Worm (Caenorhabditis elegans): ENCODE measurements around the gene ZK1320.13.

ce11 chrII:9662797-9663196 lies 17.8 kb upstream of the ZK1320.13 start, which contains the start of gene cyp-13A10:
- TF ChIP-seq nhr-10 (tag; optimal IDR thresholded peaks at IDR 0.05) (no peak), zip-11 (GFP tag; IDR thresholded peaks at IDR 0.05) (no peak), mxl-2 (GFP tag; conservative IDR thresholded peaks at IDR 0.05) (no peak), nhr-28 (tag; optimal IDR thresholded peaks at IDR 0.05) (peak; percentile 53), zag-1 (tag; optimal IDR thresholded peaks at IDR 0.05) (no peak), rbr-2 (tag; optimal IDR thresholded peaks at IDR 0.05) (no peak), F49E8.2 (tag; optimal IDR thresholded peaks at IDR 0.05; ENCODE audit: borderline replicate concordance) (no peak), fos-1 (tag; optimal IDR thresholded peaks at IDR 0.05) (no peak), skn-1 (tag; optimal IDR thresholded peaks at IDR 0.05) (no peak), lsy-2 (tag; optimal IDR thresholded peaks at IDR 0.05) (no peak), lin-13 (GFP tag; optimal IDR thresholded peaks at IDR 0.05) (no peak), madf-9 (GFP tag; conservative IDR thresholded peaks at IDR 0.05) (no peak), dve-1 (tag; optimal IDR thresholded peaks at IDR 0.05; ENCODE audit: insufficient read depth) (no peak), snpc-4 (tag; optimal IDR thresholded peaks at IDR 0.05) (no peak)
